Fruit fly (Drosophila melanogaster): ENCODE results near the gene CG5151.

DNA sequence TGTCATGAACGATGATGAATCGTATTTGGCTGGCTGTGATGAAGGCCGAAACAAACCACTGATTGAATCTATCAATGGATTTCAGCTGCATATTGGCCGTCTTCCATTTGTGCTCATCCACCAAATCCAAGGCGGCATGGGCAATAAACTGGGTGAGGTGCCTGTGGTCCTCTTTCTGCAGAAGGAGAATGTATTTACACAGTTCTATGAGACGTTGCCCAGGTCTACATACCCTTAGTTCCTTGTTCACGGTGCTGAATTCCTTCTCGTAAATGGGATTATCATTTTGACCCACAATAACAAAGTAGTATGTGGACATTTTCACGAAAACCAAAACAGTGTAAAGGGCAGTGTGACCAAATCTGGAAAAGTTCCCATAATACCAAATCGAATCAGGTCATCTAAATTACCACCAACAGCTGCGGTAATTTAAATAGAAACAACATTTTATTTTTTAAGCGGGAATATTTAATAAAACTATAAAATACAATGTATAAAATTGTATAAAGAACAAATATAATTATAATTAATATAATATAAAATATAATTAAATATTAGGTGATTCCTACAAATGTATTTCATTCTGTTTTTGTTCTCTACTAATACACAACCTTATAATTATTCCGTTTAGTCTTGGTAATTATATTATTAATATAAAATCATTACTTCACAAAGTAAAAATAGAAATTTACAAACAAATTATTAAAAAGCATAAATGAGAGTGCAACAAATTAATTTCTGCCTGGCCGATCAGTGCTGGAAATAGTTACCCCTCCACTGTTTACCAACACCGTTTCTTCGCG, 33.0 kb downstream of the CG5151 start, which contains the start of the genes Trs20 and elg1:
- peak; percentile 27 for TF ChIP-seq EcR (GFP tag; optimal IDR thresholded peaks at IDR 0.05)
- peak; percentile 10; the same call in 1 of the 2 replicates for TF ChIP-seq Ets98B (GFP tag; IDR thresholded peaks at IDR 0.05)
- no peak for TF ChIP-seq CG8159 (tag; optimal IDR thresholded peaks at IDR 0.05)
